Fruit fly (Drosophila melanogaster) whole organism, embryonic: ENCODE results near the gene dimm.
A peak's percentile ranks its signal among the peaks of the same experiment; 100 is the strongest.

ENCODE experiments used
- CG10274 ChIP-seq: fragments of 200-800 bp; sonication (Bioruptor generic); optimal IDR thresholded peaks from 3 replicates; lab custom pipeline; 2017; ENCODE audit warnings: missing biosample characterization, mild to moderate bottlenecking, missing genetic modification characterization
- CG10431 ChIP-seq: fragments of 200-800 bp; sonication (Bioruptor generic); optimal IDR thresholded peaks from 3 replicates; lab custom pipeline; 2018; ENCODE audit warnings: missing biosample characterization, mild to moderate bottlenecking, missing genetic modification characterization
- CG12219 ChIP-seq: fragments of 200-800 bp; sonication (Bioruptor generic); optimal IDR thresholded peaks from 3 replicates; lab custom pipeline; 2018; ENCODE audit warnings: missing biosample characterization, mild to moderate bottlenecking, missing genetic modification characterization
- CG13624 ChIP-seq: fragments of 200-800 bp; sonication (Bioruptor generic); optimal IDR thresholded peaks from 2 replicates; lab custom pipeline; 2016; ENCODE audit warnings: missing biosample characterization, missing genetic modification characterization
- CG13775 ChIP-seq: fragments of 200-800 bp; sonication (Bioruptor generic); optimal IDR thresholded peaks from 3 replicates; lab custom pipeline; 2017; ENCODE audit warnings: missing biosample characterization, mild to moderate bottlenecking, missing genetic modification characterization
- CG13894 ChIP-seq: fragments of 200-800 bp; sonication (Bioruptor generic); optimal IDR thresholded peaks from 3 replicates; lab custom pipeline; 2018; ENCODE audit warnings: missing biosample characterization, mild to moderate bottlenecking, missing genetic modification characterization, moderate library complexity
- CG14050 ChIP-seq: fragments of 200-800 bp; sonication (Bioruptor generic); IDR thresholded peaks from 3 replicates; pipeline ENCODE4 v1.3.6; 2022; ENCODE audit warnings: missing biosample characterization, missing genetic modification characterization
- CG14441 ChIP-seq: fragments of 200-800 bp; sonication (Bioruptor generic); IDR thresholded peaks from 2 replicates; pipeline ENCODE4 v1.3.6; 2022; ENCODE audit warnings: missing biosample characterization, missing genetic modification characterization
- CG17359 ChIP-seq: fragments of 200-800 bp; sonication (Bioruptor generic); optimal IDR thresholded peaks from 3 replicates; lab custom pipeline; 2018; ENCODE audit warnings: missing biosample characterization, mild to moderate bottlenecking, missing genetic modification characterization, moderate library complexity
- CG2199 ChIP-seq: fragments of 200-800 bp; sonication (Bioruptor generic); IDR thresholded peaks from 3 replicates; pipeline ENCODE4 v1.3.6; 2022; ENCODE audit warnings: missing biosample characterization, missing genetic modification characterization
- CG2712 ChIP-seq: fragments of 200-800 bp; optimal IDR thresholded peaks from 3 replicates; lab custom pipeline; 2019; ENCODE audit warnings: missing biosample characterization, mild to moderate bottlenecking, missing genetic modification characterization, moderate library complexity
- CG31365 ChIP-seq: fragments of 200-800 bp; sonication (Bioruptor generic); optimal IDR thresholded peaks from 2 replicates; lab custom pipeline; 2018; ENCODE audit warnings: missing biosample characterization, mild to moderate bottlenecking, missing genetic modification characterization
- CG31441 ChIP-seq: fragments of 200-800 bp; sonication (Bioruptor generic); IDR thresholded peaks from 2 replicates; pipeline ENCODE4 v1.3.6; 2022; ENCODE audit warnings: missing biosample characterization, missing genetic modification characterization
- CG32767 ChIP-seq: fragments of 200-800 bp; sonication (Bioruptor generic); IDR thresholded peaks from 2 replicates; pipeline ENCODE4 v1.3.6; 2022; ENCODE audit warnings: missing biosample characterization, missing genetic modification characterization
- CG33557 ChIP-seq: fragments of 200-800 bp; sonication (Bioruptor generic); optimal IDR thresholded peaks from 2 replicates; lab custom pipeline; 2019; ENCODE audit warnings: missing biosample characterization, mild to moderate bottlenecking, missing genetic modification characterization, moderate library complexity
- CG3995 ChIP-seq: fragments of 200-800 bp; sonication (Bioruptor generic); optimal IDR thresholded peaks from 3 replicates; lab custom pipeline; 2016; ENCODE audit warnings: missing biosample characterization, missing genetic modification characterization
- CG43689 ChIP-seq: fragments of 200-800 bp; sonication (Bioruptor generic); IDR thresholded peaks from 2 replicates; pipeline ENCODE4 v1.3.6; 2022; ENCODE audit warnings: missing biosample characterization, missing genetic modification characterization
- CG7987 ChIP-seq: fragments of 200-800 bp; sonication (Bioruptor generic); optimal IDR thresholded peaks from 2 replicates; lab custom pipeline; 2018; ENCODE audit warnings: missing biosample characterization, mild to moderate bottlenecking, missing genetic modification characterization, moderate library complexity
- CG9437 ChIP-seq: fragments of 200-800 bp; sonication (Bioruptor generic); optimal IDR thresholded peaks from 2 replicates; lab custom pipeline; 2018; ENCODE audit warnings: missing biosample characterization, mild to moderate bottlenecking, missing genetic modification characterization
- CHES-1-like ChIP-seq: fragments of 200-800 bp; sonication (Bioruptor generic); optimal IDR thresholded peaks from 2 replicates; lab custom pipeline; 2016; ENCODE audit warnings: missing biosample characterization, missing genetic modification characterization
- Dek ChIP-seq: fragments of 200-800 bp; sonication (Bioruptor generic); optimal IDR thresholded peaks from 3 replicates; lab custom pipeline; 2019; ENCODE audit warnings: missing biosample characterization, mild to moderate bottlenecking, missing genetic modification characterization, moderate library complexity
- Drgx ChIP-seq: fragments of 200-800 bp; sonication (Bioruptor generic); IDR thresholded peaks from 2 replicates; pipeline ENCODE4 v1.3.6; 2022; ENCODE audit warnings: missing biosample characterization, missing genetic modification characterization
- Fer1 ChIP-seq: fragments of 200-800 bp; sonication (Bioruptor generic); optimal IDR thresholded peaks from 2 replicates; lab custom pipeline; 2017; ENCODE audit warnings: missing biosample characterization, mild to moderate bottlenecking, missing genetic modification characterization
- Nf-YC ChIP-seq: fragments of 200-800 bp; optimal IDR thresholded peaks from 3 replicates; lab custom pipeline; 2019; ENCODE audit warnings: missing biosample characterization, mild to moderate bottlenecking, missing genetic modification characterization, moderate library complexity
- Ptx1 ChIP-seq: fragments of 200-800 bp; sonication (Bioruptor generic); IDR thresholded peaks from 2 replicates; pipeline ENCODE4 v1.3.6; 2022; ENCODE audit warnings: missing biosample characterization, missing genetic modification characterization
- Sox100B ChIP-seq: fragments of 200-800 bp; sonication (Bioruptor generic); optimal IDR thresholded peaks from 3 replicates; lab custom pipeline; 2018; ENCODE audit warnings: missing biosample characterization, mild to moderate bottlenecking, missing genetic modification characterization
- Ssrp ChIP-seq: fragments of 200-800 bp; sonication (Bioruptor generic); optimal IDR thresholded peaks from 2 replicates; lab custom pipeline; 2018; ENCODE audit warnings: missing biosample characterization, mild to moderate bottlenecking, missing genetic modification characterization, moderate library complexity
- YL-1 ChIP-seq: fragments of 200-800 bp; sonication (Bioruptor generic); optimal IDR thresholded peaks from 3 replicates; lab custom pipeline; 2017; ENCODE audit warnings: missing biosample characterization, mild to moderate bottlenecking, missing genetic modification characterization
- ab ChIP-seq: fragments of 200-800 bp; sonication (Bioruptor generic); optimal IDR thresholded peaks from 2 replicates; lab custom pipeline; 2016; ENCODE audit warnings: missing biosample characterization, missing genetic modification characterization
- amos ChIP-seq: fragments of 200-800 bp; sonication (Bioruptor generic); IDR thresholded peaks from 2 replicates; pipeline ENCODE4 v1.3.6; 2022; ENCODE audit warnings: missing biosample characterization, missing genetic modification characterization; ENCODE audit not compliant: partially characterized antibody
- bab2 ChIP-seq: fragments of 200-800 bp; sonication (Bioruptor generic); optimal IDR thresholded peaks from 2 replicates; lab custom pipeline; 2016; ENCODE audit warnings: missing biosample characterization, missing genetic modification characterization
- cato ChIP-seq: fragments of 200-800 bp; sonication (Bioruptor generic); optimal IDR thresholded peaks from 2 replicates; lab custom pipeline; 2016; ENCODE audit warnings: missing biosample characterization, missing genetic modification characterization, borderline replicate concordance
- chinmo ChIP-seq: fragments of 200-800 bp; sonication (Bioruptor generic); IDR thresholded peaks from 4 replicates; pipeline ENCODE4 v1.3.6; 2022; ENCODE audit warnings: missing biosample characterization, missing genetic modification characterization; ENCODE audit not compliant: partially characterized antibody
- danr ChIP-seq: fragments of 200-800 bp; sonication (Bioruptor generic); IDR thresholded peaks from 2 replicates; pipeline ENCODE4 v1.3.6; 2022; ENCODE audit warnings: missing biosample characterization, missing genetic modification characterization
- dimm ChIP-seq: fragments of 200-800 bp; sonication (Bioruptor generic); IDR thresholded peaks from 2 replicates; pipeline ENCODE4 v1.3.6; 2022; ENCODE audit warnings: missing biosample characterization, missing genetic modification characterization
- dysf ChIP-seq: fragments of 200-800 bp; sonication (Bioruptor generic); IDR thresholded peaks from 3 replicates; pipeline ENCODE4 v1.3.6; 2022; ENCODE audit warnings: missing biosample characterization, missing genetic modification characterization
- en ChIP-seq: fragments of 200-800 bp; sonication (Bioruptor generic); optimal IDR thresholded peaks from 2 replicates; lab custom pipeline; 2016; ENCODE audit warnings: missing biosample characterization, missing genetic modification characterization
- ftz-f1 ChIP-seq: fragments of 200-800 bp; sonication (Bioruptor generic); optimal IDR thresholded peaks from 2 replicates; lab custom pipeline; 2016; ENCODE audit warnings: missing biosample characterization, missing genetic modification characterization
- gce ChIP-seq: fragments of 200-800 bp; sonication (Bioruptor generic); IDR thresholded peaks from 3 replicates; pipeline ENCODE4 v1.3.6; 2022; ENCODE audit warnings: missing biosample characterization, missing genetic modification characterization
- ham ChIP-seq: fragments of 200-800 bp; sonication (Bioruptor generic); IDR thresholded peaks from 2 replicates; pipeline ENCODE4 v1.3.6; 2022; ENCODE audit warnings: missing biosample characterization, missing genetic modification characterization
- inv ChIP-seq: fragments of 200-800 bp; sonication (Bioruptor generic); IDR thresholded peaks from 2 replicates; pipeline ENCODE4 v1.3.6; 2022; ENCODE audit warnings: missing biosample characterization, missing genetic modification characterization; ENCODE audit not compliant: partially characterized antibody
- mirr ChIP-seq: fragments of 200-800 bp; sonication (Bioruptor generic); optimal IDR thresholded peaks from 3 replicates; lab custom pipeline; 2018; ENCODE audit warnings: missing biosample characterization, mild to moderate bottlenecking, missing genetic modification characterization
- oc ChIP-seq: fragments of 200-800 bp; sonication (Bioruptor generic); optimal IDR thresholded peaks from 2 replicates; lab custom pipeline; 2018; ENCODE audit warnings: missing biosample characterization, mild to moderate bottlenecking, missing genetic modification characterization, moderate library complexity
- sd ChIP-seq: fragments of 200-800 bp; sonication (Bioruptor generic); optimal IDR thresholded peaks from 3 replicates; lab custom pipeline; 2018; ENCODE audit warnings: missing biosample characterization, mild to moderate bottlenecking, missing genetic modification characterization, moderate library complexity
- sens-2 ChIP-seq: fragments of 200-800 bp; sonication (Bioruptor generic); IDR thresholded peaks from 2 replicates; pipeline ENCODE4 v1.3.6; 2022; ENCODE audit warnings: missing biosample characterization, missing genetic modification characterization
- shn ChIP-seq: fragments of 200-800 bp; sonication (Bioruptor generic); optimal IDR thresholded peaks from 3 replicates; lab custom pipeline; 2016; ENCODE audit warnings: missing biosample characterization, missing genetic modification characterization
- so ChIP-seq: fragments of 200-800 bp; sonication (Bioruptor generic); IDR thresholded peaks from 3 replicates; pipeline ENCODE4 v1.3.6; 2022; ENCODE audit warnings: missing biosample characterization, missing genetic modification characterization
- sob ChIP-seq: fragments of 200-800 bp; sonication (Bioruptor generic); IDR thresholded peaks from 2 replicates; pipeline ENCODE4 v1.3.6; 2022; ENCODE audit warnings: missing biosample characterization, missing genetic modification characterization
- tna ChIP-seq: fragments of 200-800 bp; sonication (Bioruptor generic); IDR thresholded peaks from 2 replicates; pipeline ENCODE4 v1.3.6; 2022; ENCODE audit warnings: missing biosample characterization, missing genetic modification characterization; ENCODE audit not compliant: partially characterized antibody
- yki ChIP-seq: fragments of >200 bp; optimal IDR thresholded peaks from 3 replicates; lab custom pipeline; 2018
- zen ChIP-seq: fragments of 200-800 bp; sonication (Bioruptor generic); optimal IDR thresholded peaks from 3 replicates; lab custom pipeline; 2018; ENCODE audit warnings: missing biosample characterization, mild to moderate bottlenecking, missing genetic modification characterization, moderate library complexity
- zfh1 ChIP-seq: fragments of 200-800 bp; sonication (Bioruptor generic); IDR thresholded peaks from 3 replicates; pipeline ENCODE4 v1.3.6; 2022; ENCODE audit warnings: missing biosample characterization, missing genetic modification characterization

The dimm gene

dm6 chr2L:21324438-21324890 is 7.1 kb upstream of the dimm start:
- TF ChIP-seq CHES-1-like (GFP tag; lab: Kevin White, UChicago) (no peak), CG43689 (GFP tag; lab: Robert Waterston, UW) (no peak), oc (tag; lab: Kevin White, UChicago) (no peak), CG9437 (GFP tag; lab: Kevin White, UChicago) (peak; percentile 36), CG32767 (GFP tag; lab: Robert Waterston, UW) (no peak), YL-1 (no peak), danr (GFP tag; lab: Robert Waterston, UW) (no peak), CG33557 (GFP tag; lab: Kevin White, UChicago) (no peak), CG13894 (no peak), CG31365 (tag; lab: Kevin White, UChicago) (peak; percentile 90), CG7987 (peak; percentile 28), CG10274 (no peak), CG2199 (peak; percentile 88), yki (lab: Kevin White, UChicago) (no peak), Sox100B (GFP tag; lab: Kevin White, UChicago) (no peak), Dek (tag; lab: Kevin White, UChicago) (no peak), inv (GFP tag; lab: Robert Waterston, UW) (no peak), CG14050 (no peak), zen (tag; lab: Kevin White, UChicago) (no peak), dimm (GFP tag; lab: Robert Waterston, UW) (no peak), gce (GFP tag; lab: Robert Waterston, UW) (no peak), sd (tag; lab: Kevin White, UChicago) (peak; percentile 71), amos (GFP tag; lab: Robert Waterston, UW) (no peak), CG13775 (GFP tag; lab: Kevin White, UChicago) (no peak), zfh1 (GFP tag; lab: Robert Waterston, UW) (no peak), cato (GFP tag; lab: Kevin White, UChicago) (no peak), shn (GFP tag; lab: Kevin White, UChicago) (no peak), chinmo (GFP tag; lab: Robert Waterston, UW) (no peak), en (GFP tag; lab: Kevin White, UChicago) (no peak), ftz-f1 (peak; percentile 52), so (GFP tag; lab: Robert Waterston, UW) (no peak; the same call in 2 of the 3 replicates), mirr (GFP tag; lab: Kevin White, UChicago) (peak; percentile 51), CG3995 (no peak), Ptx1 (GFP tag; lab: Robert Waterston, UW) (no peak), sob (GFP tag; lab: Robert Waterston, UW) (peak; percentile 39; the same call in 1 of the 2 replicates), ab (GFP tag; lab: Kevin White, UChicago) (no peak), CG31441 (GFP tag; lab: Robert Waterston, UW) (no peak), Fer1 (GFP tag; lab: Kevin White, UChicago) (peak; percentile 53), sens-2 (GFP tag; lab: Robert Waterston, UW) (no peak), CG13624 (GFP tag; lab: Kevin White, UChicago) (no peak), CG2712 (tag; lab: Kevin White, UChicago) (peak; percentile 10), CG14441 (GFP tag; lab: Robert Waterston, UW) (no peak), Drgx (GFP tag; lab: Robert Waterston, UW) (no peak), dysf (no peak), ham (no peak), CG17359 (tag; lab: Kevin White, UChicago) (no peak), CG10431 (GFP tag; lab: Kevin White, UChicago) (peak; percentile 8), bab2 (GFP tag; lab: Kevin White, UChicago) (no peak), tna (GFP tag; lab: Robert Waterston, UW) (no peak), Nf-YC (tag; lab: Kevin White, UChicago) (peak; percentile 9), CG12219 (GFP tag; lab: Kevin White, UChicago) (no peak), Ssrp (tag; lab: Kevin White, UChicago) (no peak)
